Fruit fly (Drosophila melanogaster): ENCODE data around the gene Nemp.

Gene Nemp

DNA sequence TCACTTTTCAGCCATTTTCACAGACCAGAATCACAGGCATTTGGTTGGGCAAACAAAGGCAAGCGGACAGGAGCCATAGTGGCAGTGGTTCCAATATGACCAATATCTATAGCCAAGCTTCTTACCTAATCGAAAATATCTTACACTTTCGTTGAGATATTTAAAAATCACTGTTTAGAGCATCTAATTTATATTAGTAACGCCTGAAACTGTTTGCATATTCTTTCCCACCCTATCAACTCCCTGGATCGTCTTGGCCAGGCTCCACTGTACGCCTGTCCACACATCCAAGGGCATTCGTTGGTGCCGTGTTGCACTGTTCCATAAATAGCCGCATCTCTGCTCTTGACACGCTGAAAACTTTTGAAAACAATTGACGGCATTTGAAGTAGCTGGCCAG, 35.7 kb upstream of the Nemp start (continued):
- TF ChIP-seq shn (GFP tag; optimal IDR thresholded peaks at IDR 0.05) (no peak), E2f2 (GFP tag; IDR thresholded peaks at IDR 0.05) (no peak), hkb (optimal IDR thresholded peaks at IDR 0.05) (no peak), hkb (GFP tag; IDR thresholded peaks at IDR 0.05) (0 out of 2 replicates have a peak, but pooled peaks have one; percentile 9), TFAM (GFP tag; optimal IDR thresholded peaks at IDR 0.05) (no peak), pb (GFP tag; optimal IDR thresholded peaks at IDR 0.05) (no peak), wek (GFP tag; optimal IDR thresholded peaks at IDR 0.05) (no peak), CG4282 (GFP tag; optimal IDR thresholded peaks at IDR 0.05) (no peak), wdn (GFP tag; IDR thresholded peaks at IDR 0.05) (no peak), B-H1 (GFP tag; IDR thresholded peaks at IDR 0.05) (no peak), lmd (GFP tag; IDR thresholded peaks at IDR 0.05) (peak; percentile 26; the same call in 1 of the 2 replicates), Optix (GFP tag; IDR thresholded peaks at IDR 0.05) (no peak), row (GFP tag; IDR thresholded peaks at IDR 0.05) (peak; percentile 55), Spps (tag; optimal IDR thresholded peaks at IDR 0.05) (no peak), vvl (GFP tag; IDR thresholded peaks at IDR 0.05) (peak; percentile 40; the same call in 1 of the 2 replicates), CG13624 (GFP tag; optimal IDR thresholded peaks at IDR 0.05) (no peak), tna (GFP tag; IDR thresholded peaks at IDR 0.05; ENCODE audit: partially characterized antibody) (no peak), CG7963 (GFP tag; IDR thresholded peaks at IDR 0.05; ENCODE audit: partially characterized antibody) (no peak), CG9215 (GFP tag; IDR thresholded peaks at IDR 0.05) (no peak), Dll (GFP tag; IDR thresholded peaks at IDR 0.05; ENCODE audit: partially characterized antibody) (no peak), psq (GFP tag; optimal IDR thresholded peaks at IDR 0.05) (no peak), Stat92E (GFP tag; optimal IDR thresholded peaks at IDR 0.05) (no peak), GATAe (GFP tag; conservative IDR thresholded peaks at IDR 0.05) (no peak), tin (GFP tag; optimal IDR thresholded peaks at IDR 0.05) (no peak), Ssrp (tag; optimal IDR thresholded peaks at IDR 0.05) (peak; percentile 17), CG9437 (GFP tag; optimal IDR thresholded peaks at IDR 0.05) (no peak), Adf1 (GFP tag; IDR thresholded peaks at IDR 0.05) (no peak), CG8089 (GFP tag; optimal IDR thresholded peaks at IDR 0.05) (peak; percentile 7), abd-A (tag; optimal IDR thresholded peaks at IDR 0.05) (no peak), CG14965 (GFP tag; optimal IDR thresholded peaks at IDR 0.05; ENCODE audit: borderline replicate concordance) (no peak), fd64A (GFP tag; optimal IDR thresholded peaks at IDR 0.05) (no peak), Ptx1 (GFP tag; IDR thresholded peaks at IDR 0.05) (peak; percentile 42), sc (optimal IDR thresholded peaks at IDR 0.05) (no peak), sc (GFP tag; optimal IDR thresholded peaks at IDR 0.05) (no peak), Kr (GFP tag; optimal IDR thresholded peaks at IDR 0.05) (no peak), Bteb2 (GFP tag; optimal IDR thresholded peaks at IDR 0.05) (no peak), toy (GFP tag; IDR thresholded peaks at IDR 0.05) (no peak), CG16863 (GFP tag; optimal IDR thresholded peaks at IDR 0.05) (no peak), onecut (GFP tag; IDR thresholded peaks at IDR 0.05) (no peak), CHES-1-like (GFP tag; optimal IDR thresholded peaks at IDR 0.05) (no peak), CG17328 (GFP tag; IDR thresholded peaks at IDR 0.05) (peak; percentile 47), salm (tag; optimal IDR thresholded peaks at IDR 0.05) (no peak), CG3065 (GFP tag; optimal IDR thresholded peaks at IDR 0.05) (no peak), CG8359 (GFP tag; optimal IDR thresholded peaks at IDR 0.05; ENCODE audit: borderline replicate concordance) (no peak), p53 (GFP tag; optimal IDR thresholded peaks at IDR 0.05) (no peak), twi (tag; optimal IDR thresholded peaks at IDR 0.05) (no peak), CG15601 (tag; optimal IDR thresholded peaks at IDR 0.05) (no peak), CG12219 (GFP tag; optimal IDR thresholded peaks at IDR 0.05) (no peak), MTF-1 (GFP tag; optimal IDR thresholded peaks at IDR 0.05; ENCODE audit: borderline replicate concordance) (no peak), PHDP (tag; optimal IDR thresholded peaks at IDR 0.05) (no peak), CG11456 (GFP tag; IDR thresholded peaks at IDR 0.05) (no peak), pum (GFP tag; optimal IDR thresholded peaks at IDR 0.05) (no peak), h (optimal IDR thresholded peaks at IDR 0.05) (no peak)

All from whole organism, embryonic.